Worm (Caenorhabditis elegans): Measurements from ENCODE around the gene pelo-1.

DNA sequence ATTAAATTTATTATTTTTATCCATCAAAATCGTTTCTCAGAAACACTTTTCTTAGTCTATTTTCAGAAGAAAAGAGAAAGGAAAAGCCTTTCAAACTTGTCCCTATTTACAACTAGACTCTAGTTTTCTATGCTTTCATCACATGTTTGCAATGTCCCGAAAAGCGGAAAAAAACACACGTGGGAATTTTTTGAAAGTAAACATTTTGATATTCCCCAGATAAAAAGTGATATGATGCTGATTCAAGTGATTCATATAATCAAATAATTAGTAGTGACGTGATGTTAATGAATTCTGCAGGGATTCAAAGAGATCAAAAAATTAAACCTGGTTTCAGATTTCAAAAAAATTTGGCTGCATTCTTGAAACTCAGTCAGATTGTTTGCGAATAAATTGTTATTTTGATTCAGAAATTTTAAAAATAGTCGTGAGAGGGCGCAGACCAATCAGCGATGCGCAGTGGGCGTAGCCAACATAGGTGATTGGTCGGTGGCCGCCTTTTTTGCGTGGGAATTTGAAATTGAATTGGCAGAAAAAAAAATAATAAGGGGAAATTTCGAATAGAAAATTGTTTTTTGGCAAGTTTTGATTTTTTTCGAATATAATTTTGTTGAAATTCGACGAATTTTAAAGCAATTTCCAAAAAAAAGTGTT is 30.7 kb upstream of the pelo-1 start:
- TF ChIP-seq W03F9.2 (tag; optimal IDR thresholded peaks at IDR 0.05) (no peak), him-1 (tag; optimal IDR thresholded peaks at IDR 0.05) (no peak), dao-5 (tag; optimal IDR thresholded peaks at IDR 0.05) (no peak)

All from whole organism, L4/young adult.